Fruit fly (Drosophila melanogaster) whole organism, embryonic: ENCODE results near the gene CG43249.

Experiments used
- CG12769 ChIP-seq: fragments of 200-800 bp; sonication (Bioruptor generic); optimal IDR thresholded peaks from 2 replicates; lab custom pipeline; 2019; ENCODE audit warnings: missing biosample characterization, mild to moderate bottlenecking, missing genetic modification characterization, moderate library complexity
- CG13296 ChIP-seq: fragments of 200-800 bp; sonication (Bioruptor generic); optimal IDR thresholded peaks from 3 replicates; lab custom pipeline; 2018; ENCODE audit warnings: missing biosample characterization, mild to moderate bottlenecking, missing genetic modification characterization
- CG13424 ChIP-seq: fragments of 200-800 bp; sonication (Bioruptor generic); optimal IDR thresholded peaks from 2 replicates; lab custom pipeline; 2019; ENCODE audit warnings: missing biosample characterization, mild to moderate bottlenecking, missing genetic modification characterization, moderate library complexity
- CG14050 ChIP-seq: fragments of 200-800 bp; sonication (Bioruptor generic); IDR thresholded peaks from 3 replicates; pipeline ENCODE4 v1.3.6; 2022; ENCODE audit warnings: missing biosample characterization, missing genetic modification characterization
- CG14667 ChIP-seq: fragments of 200-800 bp; sonication (Bioruptor generic); IDR thresholded peaks from 2 replicates; pipeline ENCODE4 v1.3.6; 2022; ENCODE audit warnings: missing biosample characterization, missing genetic modification characterization
- CG17186 ChIP-seq: fragments of 200-800 bp; sonication (Bioruptor generic); optimal IDR thresholded peaks from 3 replicates; lab custom pipeline; 2017; ENCODE audit warnings: missing biosample characterization, missing genetic modification reagents, missing genetic modification characterization
- CG17912 ChIP-seq: fragments of 200-800 bp; sonication (Bioruptor generic); optimal IDR thresholded peaks from 2 replicates; lab custom pipeline; 2018; ENCODE audit warnings: missing biosample characterization, mild to moderate bottlenecking, missing genetic modification characterization
- CG2678 ChIP-seq: fragments of 200-800 bp; sonication (Bioruptor generic); optimal IDR thresholded peaks from 3 replicates; lab custom pipeline; 2019; ENCODE audit warnings: missing biosample characterization, mild to moderate bottlenecking, missing genetic modification characterization, moderate library complexity
- CG31441 ChIP-seq: fragments of 200-800 bp; sonication (Bioruptor generic); IDR thresholded peaks from 2 replicates; pipeline ENCODE4 v1.3.6; 2022; ENCODE audit warnings: missing biosample characterization, missing genetic modification characterization
- CG4360 ChIP-seq: fragments of 200-800 bp; sonication (Bioruptor generic); IDR thresholded peaks from 2 replicates; pipeline ENCODE4 v1.3.6; 2022; ENCODE audit warnings: missing biosample characterization, missing genetic modification characterization
- CG5180 ChIP-seq: fragments of 200-800 bp; sonication (Bioruptor generic); optimal IDR thresholded peaks from 3 replicates; lab custom pipeline; 2017; ENCODE audit warnings: missing biosample characterization, missing genetic modification characterization, mild to moderate bottlenecking, moderate library complexity, missing genetic modification reagents
- CG6689 ChIP-seq: fragments of 200-800 bp; sonication (Bioruptor generic); IDR thresholded peaks from 2 replicates; pipeline ENCODE4 v1.3.6; 2022; ENCODE audit warnings: missing biosample characterization, missing genetic modification characterization
- CG6854 ChIP-seq: fragments of 200-800 bp; sonication (Bioruptor generic); optimal IDR thresholded peaks from 3 replicates; lab custom pipeline; 2017; ENCODE audit warnings: missing biosample characterization, mild to moderate bottlenecking, missing genetic modification characterization
- CG7786 ChIP-seq: fragments of 200-800 bp; sonication (Bioruptor generic); optimal IDR thresholded peaks from 2 replicates; lab custom pipeline; 2016; ENCODE audit warnings: missing biosample characterization, missing genetic modification characterization
- CG7963 ChIP-seq: fragments of 200-800 bp; sonication (Bioruptor generic); IDR thresholded peaks from 3 replicates; pipeline ENCODE4 v1.3.6; 2022; ENCODE audit warnings: missing biosample characterization, missing genetic modification characterization; ENCODE audit not compliant: partially characterized antibody
- CG8281 ChIP-seq: fragments of 200-800 bp; sonication (Bioruptor generic); optimal IDR thresholded peaks from 2 replicates; lab custom pipeline; 2018; ENCODE audit warnings: missing biosample characterization, mild to moderate bottlenecking, missing genetic modification characterization, moderate library complexity
- CG8290 ChIP-seq, 3 experiments: fragments of 200-800 bp; sonication (Bioruptor generic); optimal IDR thresholded peaks; 2 replicates each; lab custom pipeline; 2016 to 2019; ENCODE audit warnings: missing biosample characterization in 3 of 3, missing genetic modification characterization in 3 of 3, mild to moderate bottlenecking in 2 of 3, moderate library complexity in 1 of 3
- CG8924 ChIP-seq: fragments of 200-800 bp; optimal IDR thresholded peaks from 3 replicates; lab custom pipeline; 2019; ENCODE audit warnings: missing biosample characterization, mild to moderate bottlenecking, missing genetic modification characterization, moderate library complexity
- CG9437 ChIP-seq: fragments of 200-800 bp; sonication (Bioruptor generic); optimal IDR thresholded peaks from 2 replicates; lab custom pipeline; 2018; ENCODE audit warnings: missing biosample characterization, mild to moderate bottlenecking, missing genetic modification characterization
- CoRest ChIP-seq: fragments of 200-800 bp; sonication (Bioruptor generic); optimal IDR thresholded peaks from 3 replicates; lab custom pipeline; 2018; ENCODE audit warnings: missing biosample characterization, mild to moderate bottlenecking, missing genetic modification characterization, moderate library complexity
- E2f1 ChIP-seq: fragments of 200-800 bp; sonication (Bioruptor generic); IDR thresholded peaks from 2 replicates; pipeline ENCODE4 v1.3.6; 2022; ENCODE audit warnings: missing biosample characterization, missing genetic modification characterization
- Fer3 ChIP-seq: fragments of 200-800 bp; sonication (Bioruptor generic); optimal IDR thresholded peaks from 2 replicates; lab custom pipeline; 2018; ENCODE audit warnings: missing biosample characterization, mild to moderate bottlenecking, missing genetic modification characterization, moderate library complexity
- HLH4C ChIP-seq: fragments of 200-800 bp; sonication (Bioruptor generic); IDR thresholded peaks from 3 replicates; pipeline ENCODE4 v1.3.6; 2022; ENCODE audit warnings: missing biosample characterization, missing genetic modification characterization; ENCODE audit not compliant: partially characterized antibody
- HLH54F ChIP-seq: fragments of 200-800 bp; sonication (Bioruptor generic); optimal IDR thresholded peaks from 3 replicates; lab custom pipeline; 2016; ENCODE audit warnings: missing biosample characterization, missing genetic modification characterization
- Mes4 ChIP-seq: fragments of 200-800 bp; sonication (Bioruptor generic); optimal IDR thresholded peaks from 2 replicates; lab custom pipeline; 2016; ENCODE audit warnings: missing biosample characterization, missing genetic modification characterization
- Nf-YB ChIP-seq: fragments of 200-800 bp; sonication (Bioruptor generic); optimal IDR thresholded peaks from 3 replicates; lab custom pipeline; 2019; ENCODE audit warnings: missing biosample characterization, mild to moderate bottlenecking, missing genetic modification characterization, moderate library complexity
- Oli ChIP-seq: fragments of 200-800 bp; sonication (Bioruptor generic); optimal IDR thresholded peaks from 2 replicates; lab custom pipeline; 2018; ENCODE audit warnings: missing biosample characterization, mild to moderate bottlenecking, missing genetic modification characterization, moderate library complexity
- Trl ChIP-seq, 3 experiments: fragments of >200 bp in 2 of 3; fragments of 200-800 bp in 1 of 3; sonication (Bioruptor generic) in 1 of 3; optimal IDR thresholded peaks; 2 replicates in 1 of 3; 3 replicates in 2 of 3; lab custom pipeline; 2016 to 2017; ENCODE audit warnings: missing biosample characterization in 1 of 3, missing genetic modification characterization in 1 of 3
- ab ChIP-seq: fragments of 200-800 bp; sonication (Bioruptor generic); optimal IDR thresholded peaks from 2 replicates; lab custom pipeline; 2016; ENCODE audit warnings: missing biosample characterization, missing genetic modification characterization
- ac ChIP-seq: fragments of 200-800 bp; sonication (Bioruptor generic); optimal IDR thresholded peaks from 3 replicates; lab custom pipeline; 2017; ENCODE audit warnings: missing biosample characterization, mild to moderate bottlenecking, missing genetic modification characterization
- amos ChIP-seq: fragments of 200-800 bp; sonication (Bioruptor generic); IDR thresholded peaks from 2 replicates; pipeline ENCODE4 v1.3.6; 2022; ENCODE audit warnings: missing biosample characterization, missing genetic modification characterization; ENCODE audit not compliant: partially characterized antibody
- br ChIP-seq: fragments of >200 bp; optimal IDR thresholded peaks from 2 replicates; lab custom pipeline; 2017
- cad ChIP-seq: fragments of >200 bp; optimal IDR thresholded peaks from 2 replicates; lab custom pipeline; 2017; ENCODE audit warnings: missing biosample characterization, missing genetic modification characterization
- cato ChIP-seq: fragments of 200-800 bp; sonication (Bioruptor generic); optimal IDR thresholded peaks from 2 replicates; lab custom pipeline; 2016; ENCODE audit warnings: missing biosample characterization, missing genetic modification characterization, borderline replicate concordance
- chif ChIP-seq, 2 experiments: fragments of 200-800 bp; sonication (Bioruptor generic); optimal IDR thresholded peaks; 3 replicates each; lab custom pipeline; 2016; ENCODE audit warnings: missing biosample characterization in 2 of 2, missing genetic modification characterization in 2 of 2
- chinmo ChIP-seq: fragments of 200-800 bp; sonication (Bioruptor generic); IDR thresholded peaks from 4 replicates; pipeline ENCODE4 v1.3.6; 2022; ENCODE audit warnings: missing biosample characterization, missing genetic modification characterization; ENCODE audit not compliant: partially characterized antibody
- cwo ChIP-seq: fragments of 200-800 bp; sonication (Bioruptor generic); optimal IDR thresholded peaks from 3 replicates; lab custom pipeline; 2017; ENCODE audit warnings: missing biosample characterization, missing genetic modification characterization, mild to moderate bottlenecking, moderate library complexity, missing genetic modification reagents
- emc ChIP-seq: fragments of 200-800 bp; sonication (Bioruptor generic); optimal IDR thresholded peaks from 2 replicates; lab custom pipeline; 2016; ENCODE audit warnings: missing biosample characterization, missing genetic modification characterization
- fd96Cb ChIP-seq: fragments of 200-800 bp; sonication (Bioruptor generic); optimal IDR thresholded peaks from 2 replicates; lab custom pipeline; 2018; ENCODE audit warnings: missing biosample characterization, mild to moderate bottlenecking, missing genetic modification characterization, moderate library complexity
- gsb-n ChIP-seq: fragments of 200-800 bp; sonication (Bioruptor generic); optimal IDR thresholded peaks from 3 replicates; lab custom pipeline; 2018; ENCODE audit warnings: missing biosample characterization, mild to moderate bottlenecking, missing genetic modification characterization
- gt ChIP-seq: fragments of 200-800 bp; sonication (Bioruptor generic); IDR thresholded peaks from 2 replicates; pipeline ENCODE4 v1.3.6; 2022; ENCODE audit warnings: missing biosample characterization, missing genetic modification characterization
- klu ChIP-seq: fragments of 200-800 bp; sonication (Bioruptor generic); IDR thresholded peaks from 2 replicates; pipeline ENCODE4 v1.3.6; 2022; ENCODE audit warnings: missing biosample characterization, missing genetic modification characterization
- mam ChIP-seq: fragments of 200-800 bp; sonication (Bioruptor generic); optimal IDR thresholded peaks from 3 replicates; lab custom pipeline; 2016; ENCODE audit warnings: missing biosample characterization, missing genetic modification characterization
- run ChIP-seq: fragments of 200-800 bp; sonication (Bioruptor generic); optimal IDR thresholded peaks from 3 replicates; lab custom pipeline; 2018; ENCODE audit warnings: missing biosample characterization, mild to moderate bottlenecking, missing genetic modification characterization
- sens ChIP-seq: fragments of 200-800 bp; sonication (Bioruptor generic); peaks from one replicate; lab custom pipeline; 2016; ENCODE audit warnings: missing biosample characterization, missing genetic modification characterization
- sob ChIP-seq: fragments of 200-800 bp; sonication (Bioruptor generic); IDR thresholded peaks from 2 replicates; pipeline ENCODE4 v1.3.6; 2022; ENCODE audit warnings: missing biosample characterization, missing genetic modification characterization
- vvl ChIP-seq: fragments of 200-800 bp; sonication (Bioruptor generic); IDR thresholded peaks from 2 replicates; pipeline ENCODE4 v1.3.6; 2022; ENCODE audit warnings: missing biosample characterization, missing genetic modification characterization
- wek ChIP-seq: fragments of 200-800 bp; sonication (Bioruptor generic); optimal IDR thresholded peaks from 3 replicates; lab custom pipeline; 2018; ENCODE audit warnings: missing biosample characterization, mild to moderate bottlenecking, missing genetic modification characterization, moderate library complexity

Gene CG43249

DNA sequence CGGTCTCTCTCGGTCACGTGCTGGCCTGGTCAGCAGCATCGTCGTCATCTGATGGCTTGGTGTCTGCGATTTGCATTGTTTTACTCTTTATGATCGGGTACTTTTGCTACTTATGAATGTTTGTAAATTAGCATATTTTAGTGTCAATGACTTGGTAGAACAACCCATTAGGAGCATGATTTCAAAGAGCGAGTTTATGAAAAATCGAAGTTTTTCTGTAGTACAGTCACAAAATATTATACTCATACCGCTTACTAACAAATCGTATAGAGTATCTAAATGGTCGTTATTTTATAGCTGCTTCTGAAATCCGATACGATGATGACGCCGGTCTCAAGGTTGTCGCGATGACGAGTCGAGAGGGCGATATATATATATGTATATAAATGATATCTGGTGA lies 17.8 kb upstream of the CG43249 start (continued):
- 0 out of 2 replicates have a peak, but pooled peaks have one; percentile 29 for TF ChIP-seq CG31441 (GFP tag; lab: Robert Waterston, UW)
- TF ChIP-seq amos (GFP tag; lab: Robert Waterston, UW): no peak
- TF ChIP-seq CG2678 (tag; lab: Kevin White, UChicago): peak; percentile 61
- no peak for TF ChIP-seq CG7786 (GFP tag; lab: Kevin White, UChicago)
- 0 out of 2 replicates have a peak, but pooled peaks have one; percentile 33 for TF ChIP-seq CG6689 (GFP tag; lab: Robert Waterston, UW)
- TF ChIP-seq Nf-YB: no peak
- no peak for TF ChIP-seq CG9437 (GFP tag; lab: Kevin White, UChicago)
- TF ChIP-seq CG12769 (tag; lab: Kevin White, UChicago): peak; percentile 39
- no peak for TF ChIP-seq CG5180 (GFP tag; lab: Kevin White, UChicago)
- TF ChIP-seq HLH4C: no peak
- peak; percentile 44 for TF ChIP-seq Oli (tag; lab: Kevin White, UChicago)
- peak; percentile 79 for TF ChIP-seq cwo (GFP tag; lab: Kevin White, UChicago)
- TF ChIP-seq sens (GFP tag; lab: Kevin White, UChicago): peak; percentile 74
- TF ChIP-seq vvl (GFP tag; lab: Robert Waterston, UW): peak; percentile 62
- TF ChIP-seq fd96Cb (tag; lab: Kevin White, UChicago): peak; percentile 19
- TF ChIP-seq CG13424 (tag; lab: Kevin White, UChicago): peak; percentile 54
- peak; percentile 16 for TF ChIP-seq CoRest
- no peak for TF ChIP-seq gsb-n (tag; lab: Kevin White, UChicago)
- 0 out of 3 replicates have a peak, but pooled peaks have one; percentile 17 for TF ChIP-seq CG14050 (GFP tag; lab: Robert Waterston, UW)
- TF ChIP-seq CG8290 (GFP tag; optimal IDR thresholded peaks at IDR 0.05; lab: Kevin White, UChicago): no peak
- peak in 1 of 2 experiments; percentile 46 for TF ChIP-seq CG8290 (tag; optimal IDR thresholded peaks at IDR 0.05; lab: Kevin White, UChicago)
- peak; percentile 6 for TF ChIP-seq run (tag; lab: Kevin White, UChicago)
- no peak for TF ChIP-seq cad
- TF ChIP-seq E2f1 (GFP tag; lab: Robert Waterston, UW): no peak

DNA sequence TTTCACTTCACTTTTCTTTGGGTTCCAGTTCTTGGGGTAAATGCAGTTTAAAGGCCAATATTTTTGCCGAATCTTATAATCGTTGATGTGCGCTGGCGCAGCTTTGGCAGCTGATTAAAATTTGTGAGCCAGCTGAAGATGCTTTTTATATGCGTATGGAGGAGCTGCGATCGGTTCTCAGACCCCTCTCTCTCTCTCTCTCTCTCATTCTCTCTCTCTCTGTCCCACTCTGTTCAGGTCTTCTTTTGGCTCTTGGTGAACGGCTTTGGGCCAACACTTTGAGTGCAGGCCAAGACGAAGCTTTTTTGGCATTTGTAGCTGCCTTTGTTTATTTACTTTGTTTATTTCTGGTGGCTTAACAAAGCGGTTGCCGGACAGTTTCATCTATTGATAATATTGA lies 15.8 kb upstream of the CG43249 start, which contains the start of gene CG13046:
TSS of gene CG13046 (minus strand) at position 101 of the 400 bp plus-strand sequence.
- TF ChIP-seq chinmo (GFP tag; lab: Robert Waterston, UW): 0 out of 4 replicates have a peak, but pooled peaks have one; percentile 18
- no peak for TF ChIP-seq ab (GFP tag; lab: Kevin White, UChicago)
- TF ChIP-seq Trl (optimal IDR thresholded peaks at IDR 0.05; lab: Kevin White, UChicago): peak; percentile 8 to 42
- TF ChIP-seq Trl (GFP tag; optimal IDR thresholded peaks at IDR 0.05; lab: Kevin White, UChicago): no peak

DNA sequence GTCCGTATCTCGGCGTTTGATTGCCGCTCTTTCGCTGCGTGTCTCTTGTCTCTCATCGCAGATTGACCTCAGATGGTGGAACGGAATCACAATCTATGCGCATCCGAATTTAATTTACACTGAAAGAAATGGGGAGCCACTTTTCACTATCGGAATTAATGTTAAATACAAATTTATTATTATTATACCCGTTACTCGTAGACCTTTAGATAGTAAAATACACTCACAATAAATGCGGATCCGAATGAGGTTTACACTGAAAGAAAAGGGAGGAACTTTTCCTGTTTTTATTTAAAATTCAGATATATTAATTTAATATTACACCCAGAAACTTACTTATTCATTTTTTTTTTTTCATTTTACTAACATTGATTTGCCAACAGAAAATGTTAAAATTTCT lies 15.0 kb upstream of the CG43249 start:
- TF ChIP-seq emc: no peak
- TF ChIP-seq CG17186: no peak
- no peak for TF ChIP-seq Fer3
- TF ChIP-seq klu (GFP tag; lab: Robert Waterston, UW): no peak
- no peak for TF ChIP-seq CG17912 (GFP tag; lab: Kevin White, UChicago)
- no peak for TF ChIP-seq CG14667
- TF ChIP-seq cato (GFP tag; lab: Kevin White, UChicago): no peak
- no peak for TF ChIP-seq CG6854 (GFP tag; lab: Kevin White, UChicago)
- no peak for TF ChIP-seq sob (GFP tag; lab: Robert Waterston, UW)
- no peak for TF ChIP-seq CG4360 (GFP tag; lab: Robert Waterston, UW)
- no peak for TF ChIP-seq ac (GFP tag; lab: Kevin White, UChicago)
- TF ChIP-seq br: no peak
- no peak for TF ChIP-seq HLH54F (GFP tag; lab: Kevin White, UChicago)
- TF ChIP-seq CG8281 (tag; lab: Kevin White, UChicago): no peak
- TF ChIP-seq Mes4 (GFP tag; lab: Kevin White, UChicago): no peak
- TF ChIP-seq CG13424 (tag; lab: Kevin White, UChicago): peak; percentile 41
- TF ChIP-seq CG7963 (GFP tag; lab: Robert Waterston, UW): no peak
- no peak for TF ChIP-seq chif (GFP tag; optimal IDR thresholded peaks at IDR 0.05; lab: Kevin White, UChicago)
- TF ChIP-seq mam (GFP tag; lab: Kevin White, UChicago): no peak
- TF ChIP-seq gt (GFP tag; lab: Robert Waterston, UW): no peak
- TF ChIP-seq CG8924 (tag; lab: Kevin White, UChicago): no peak
- peak; percentile 39 for TF ChIP-seq CG13296 (GFP tag; lab: Kevin White, UChicago)
- TF ChIP-seq wek: no peak
